Fruit fly (Drosophila melanogaster) whole organism, embryonic: ENCODE results near the gene CG7156.

Experiments used
- Abd-B ChIP-seq: fragments of 200-800 bp; sonication (Bioruptor generic); optimal IDR thresholded peaks from 2 replicates; lab custom pipeline; 2018; ENCODE audit warnings: missing biosample characterization, mild to moderate bottlenecking, missing genetic modification characterization, moderate library complexity
- Atf6 ChIP-seq: fragments of 200-800 bp; sonication (Bioruptor generic); IDR thresholded peaks from 2 replicates; pipeline ENCODE4 v1.3.6; 2022; ENCODE audit warnings: missing biosample characterization, missing genetic modification characterization
- B-H1 ChIP-seq: fragments of 200-800 bp; sonication (Bioruptor generic); IDR thresholded peaks from 3 replicates; pipeline ENCODE4 v1.3.6; 2022; ENCODE audit warnings: missing biosample characterization, missing genetic modification characterization
- B-H2 ChIP-seq: fragments of 200-800 bp; sonication (Bioruptor generic); optimal IDR thresholded peaks from 2 replicates; lab custom pipeline; 2018; ENCODE audit warnings: missing biosample characterization, mild to moderate bottlenecking, missing genetic modification characterization
- CG13123 ChIP-seq: fragments of 200-800 bp; sonication (Bioruptor generic); optimal IDR thresholded peaks from 2 replicates; lab custom pipeline; 2016; ENCODE audit warnings: missing biosample characterization, missing genetic modification characterization
- CG13894 ChIP-seq: fragments of 200-800 bp; sonication (Bioruptor generic); optimal IDR thresholded peaks from 3 replicates; lab custom pipeline; 2018; ENCODE audit warnings: missing biosample characterization, mild to moderate bottlenecking, missing genetic modification characterization, moderate library complexity
- CG15269 ChIP-seq: fragments of 200-800 bp; sonication (Bioruptor generic); optimal IDR thresholded peaks from 2 replicates; lab custom pipeline; 2018; ENCODE audit warnings: missing biosample characterization, mild to moderate bottlenecking, missing genetic modification characterization, moderate library complexity
- CG15696 ChIP-seq: fragments of 200-800 bp; sonication (Bioruptor generic); optimal IDR thresholded peaks from 2 replicates; lab custom pipeline; 2019; ENCODE audit warnings: missing biosample characterization, mild to moderate bottlenecking, missing genetic modification characterization, moderate library complexity
- CG1603 ChIP-seq: fragments of 200-800 bp; sonication (Bioruptor generic); optimal IDR thresholded peaks from 2 replicates; lab custom pipeline; 2019; ENCODE audit warnings: missing biosample characterization, mild to moderate bottlenecking, missing genetic modification characterization, moderate library complexity
- CG17802 ChIP-seq: fragments of 200-800 bp; sonication (Bioruptor generic); optimal IDR thresholded peaks from 2 replicates; lab custom pipeline; 2018; ENCODE audit warnings: missing biosample characterization, mild to moderate bottlenecking, missing genetic modification characterization, moderate library complexity
- CG18011 ChIP-seq: fragments of 200-800 bp; sonication (Bioruptor generic); optimal IDR thresholded peaks from 2 replicates; lab custom pipeline; 2017; ENCODE audit warnings: missing biosample characterization, missing genetic modification characterization, mild to moderate bottlenecking, moderate library complexity, missing genotype
- CG1832 ChIP-seq: fragments of 200-800 bp; sonication (Bioruptor generic); optimal IDR thresholded peaks from 2 replicates; lab custom pipeline; 2017; ENCODE audit warnings: missing biosample characterization, mild to moderate bottlenecking, missing genetic modification characterization, inconsistent platforms
- CG2712 ChIP-seq: fragments of 200-800 bp; optimal IDR thresholded peaks from 3 replicates; lab custom pipeline; 2019; ENCODE audit warnings: missing biosample characterization, mild to moderate bottlenecking, missing genetic modification characterization, moderate library complexity
- CG31365 ChIP-seq: fragments of 200-800 bp; sonication (Bioruptor generic); optimal IDR thresholded peaks from 2 replicates; lab custom pipeline; 2018; ENCODE audit warnings: missing biosample characterization, mild to moderate bottlenecking, missing genetic modification characterization
- CG3407 ChIP-seq: fragments of 200-800 bp; sonication (Bioruptor generic); optimal IDR thresholded peaks from 2 replicates; lab custom pipeline; 2018; ENCODE audit warnings: missing biosample characterization, mild to moderate bottlenecking, missing genetic modification characterization
- CG3726 ChIP-seq: fragments of 200-800 bp; sonication (Bioruptor generic); IDR thresholded peaks from 3 replicates; pipeline ENCODE4, ENCODE4 v1.3.6; 2022; ENCODE audit warnings: missing biosample characterization, missing genetic modification characterization
- CG5245 ChIP-seq: fragments of 200-800 bp; sonication (Bioruptor generic); optimal IDR thresholded peaks from 3 replicates; lab custom pipeline; 2016; ENCODE audit warnings: missing biosample characterization, missing genetic modification characterization
- CG7786 ChIP-seq: fragments of 200-800 bp; sonication (Bioruptor generic); optimal IDR thresholded peaks from 2 replicates; lab custom pipeline; 2016; ENCODE audit warnings: missing biosample characterization, missing genetic modification characterization
- CG8359 ChIP-seq: fragments of 200-800 bp; sonication (Bioruptor generic); optimal IDR thresholded peaks from 2 replicates; lab custom pipeline; 2017; ENCODE audit warnings: missing biosample characterization, mild to moderate bottlenecking, missing genetic modification characterization, borderline replicate concordance
- Camta ChIP-seq: fragments of 200-800 bp; sonication (Bioruptor generic); optimal IDR thresholded peaks from 2 replicates; lab custom pipeline; 2016; ENCODE audit warnings: missing biosample characterization, missing genetic modification characterization
- CrebB ChIP-seq: fragments of 200-800 bp; sonication (Bioruptor generic); optimal IDR thresholded peaks from 3 replicates; lab custom pipeline; 2018; ENCODE audit warnings: missing biosample characterization, mild to moderate bottlenecking, missing genetic modification characterization
- Dp ChIP-seq: fragments of 200-800 bp; sonication (Bioruptor generic); optimal IDR thresholded peaks from 2 replicates; lab custom pipeline; 2018; ENCODE audit warnings: missing biosample characterization, mild to moderate bottlenecking, missing genetic modification characterization, moderate library complexity
- Dref ChIP-seq: fragments of 200-800 bp; sonication (Bioruptor generic); IDR thresholded peaks from 2 replicates; pipeline ENCODE4 v1.3.6; 2022; ENCODE audit warnings: missing biosample characterization, missing genetic modification characterization
- E2f2 ChIP-seq: fragments of 200-800 bp; sonication (Bioruptor generic); IDR thresholded peaks from 2 replicates; pipeline ENCODE4 v1.3.6; 2022; ENCODE audit warnings: missing biosample characterization, missing genetic modification characterization
- ERR ChIP-seq: fragments of 200-800 bp; sonication (Bioruptor generic); optimal IDR thresholded peaks from 2 replicates; lab custom pipeline; 2016; ENCODE audit warnings: missing biosample characterization, missing genetic modification characterization
- Fer1 ChIP-seq: fragments of 200-800 bp; sonication (Bioruptor generic); optimal IDR thresholded peaks from 2 replicates; lab custom pipeline; 2017; ENCODE audit warnings: missing biosample characterization, mild to moderate bottlenecking, missing genetic modification characterization
- HLH4C ChIP-seq: fragments of 200-800 bp; sonication (Bioruptor generic); IDR thresholded peaks from 3 replicates; pipeline ENCODE4 v1.3.6; 2022; ENCODE audit warnings: missing biosample characterization, missing genetic modification characterization; ENCODE audit not compliant: partially characterized antibody
- Hand ChIP-seq: fragments of 200-800 bp; sonication (Bioruptor generic); optimal IDR thresholded peaks from 2 replicates; lab custom pipeline; 2017; ENCODE audit warnings: mild to moderate bottlenecking, missing biosample characterization, missing genetic modification reagents, missing genetic modification characterization
- Hey ChIP-seq: fragments of 200-800 bp; sonication (Bioruptor generic); optimal IDR thresholded peaks from 3 replicates; lab custom pipeline; 2018; ENCODE audit warnings: missing biosample characterization, mild to moderate bottlenecking, missing genetic modification characterization
- Med ChIP-seq: fragments of 200-800 bp; sonication (Bioruptor generic); peaks from one replicate; lab custom pipeline; 2016; ENCODE audit warnings: missing biosample characterization, missing genetic modification characterization, mild to moderate bottlenecking, inconsistent platforms, moderate library complexity
- NFAT ChIP-seq: fragments of 200-800 bp; sonication (Bioruptor generic); IDR thresholded peaks from 2 replicates; pipeline ENCODE4 v1.3.6; 2022; ENCODE audit warnings: missing biosample characterization, missing genetic modification characterization
- Oaz ChIP-seq: fragments of 200-800 bp; sonication (Bioruptor generic); IDR thresholded peaks from 2 replicates; pipeline ENCODE4 v1.3.6; 2022; ENCODE audit warnings: missing biosample characterization, missing genetic modification characterization
- PHDP ChIP-seq: fragments of 200-800 bp; sonication (Bioruptor generic); optimal IDR thresholded peaks from 3 replicates; lab custom pipeline; 2018; ENCODE audit warnings: missing biosample characterization, mild to moderate bottlenecking, missing genetic modification characterization, moderate library complexity
- Xrp1 ChIP-seq: fragments of 200-800 bp; sonication (Bioruptor generic); IDR thresholded peaks from 2 replicates; pipeline ENCODE4 v1.3.6; 2022; ENCODE audit warnings: missing biosample characterization, missing genetic modification characterization
- da ChIP-seq: fragments of 200-800 bp; sonication (Bioruptor generic); optimal IDR thresholded peaks from 2 replicates; lab custom pipeline; 2016; ENCODE audit warnings: missing biosample characterization, missing genetic modification characterization
- dan ChIP-seq: fragments of 200-800 bp; sonication (Bioruptor generic); IDR thresholded peaks from 2 replicates; pipeline ENCODE4 v1.3.6; 2022; ENCODE audit warnings: missing biosample characterization, missing genetic modification characterization
- exex ChIP-seq: fragments of 200-800 bp; sonication (Bioruptor generic); optimal IDR thresholded peaks from 4 replicates; lab custom pipeline; 2018; ENCODE audit warnings: missing biosample characterization, mild to moderate bottlenecking, missing genetic modification characterization, moderate library complexity
- fru ChIP-seq: fragments of >200 bp; optimal IDR thresholded peaks from 2 replicates; lab custom pipeline; 2017
- gsb-n ChIP-seq: fragments of 200-800 bp; sonication (Bioruptor generic); optimal IDR thresholded peaks from 3 replicates; lab custom pipeline; 2018; ENCODE audit warnings: missing biosample characterization, mild to moderate bottlenecking, missing genetic modification characterization
- lmd ChIP-seq: fragments of 200-800 bp; sonication (Bioruptor generic); IDR thresholded peaks from 2 replicates; pipeline ENCODE4 v1.3.6; 2022; ENCODE audit warnings: missing biosample characterization, missing genetic modification characterization
- luna ChIP-seq: fragments of 200-800 bp; sonication (Bioruptor generic); optimal IDR thresholded peaks from 2 replicates; lab custom pipeline; 2016; ENCODE audit warnings: missing biosample characterization, missing genetic modification characterization
- nmo ChIP-seq: fragments of 200-800 bp; sonication (Bioruptor generic); optimal IDR thresholded peaks from 2 replicates; lab custom pipeline; 2018; ENCODE audit warnings: missing biosample characterization, mild to moderate bottlenecking, missing genetic modification characterization, moderate library complexity
- org-1 ChIP-seq: fragments of 200-800 bp; sonication (Bioruptor generic); optimal IDR thresholded peaks from 2 replicates; lab custom pipeline; 2017; ENCODE audit warnings: missing biosample characterization, missing genetic modification characterization
- pfk ChIP-seq: fragments of 200-800 bp; sonication (Bioruptor generic); optimal IDR thresholded peaks from 2 replicates; lab custom pipeline; 2018; ENCODE audit warnings: missing biosample characterization, mild to moderate bottlenecking, missing genetic modification characterization, moderate library complexity
- ro ChIP-seq: fragments of 200-800 bp; sonication (Bioruptor generic); IDR thresholded peaks from 2 replicates; pipeline ENCODE4 v1.3.6; 2022; ENCODE audit warnings: missing biosample characterization, missing genetic modification characterization
- schlank ChIP-seq: fragments of 200-800 bp; sonication (Bioruptor generic); optimal IDR thresholded peaks from 2 replicates; lab custom pipeline; 2018; ENCODE audit warnings: missing biosample characterization, mild to moderate bottlenecking, missing genetic modification characterization
- sim ChIP-seq: fragments of 200-800 bp; sonication (Bioruptor generic); IDR thresholded peaks from 2 replicates; pipeline ENCODE4 v1.3.6; 2022; ENCODE audit warnings: missing biosample characterization, missing genetic modification characterization
- slbo ChIP-seq: fragments of 200-800 bp; sonication (Bioruptor generic); IDR thresholded peaks from 2 replicates; pipeline ENCODE4 v1.3.6; 2022; ENCODE audit warnings: missing biosample characterization, missing genetic modification characterization
- vnd ChIP-seq: fragments of 200-800 bp; sonication (Bioruptor generic); IDR thresholded peaks from 3 replicates; pipeline ENCODE4 v1.3.6; 2022; ENCODE audit warnings: missing biosample characterization, missing genetic modification characterization; ENCODE audit not compliant: partially characterized antibody
- yki ChIP-seq: fragments of >200 bp; optimal IDR thresholded peaks from 3 replicates; lab custom pipeline; 2018
- zf30C ChIP-seq: fragments of 200-800 bp; sonication (Bioruptor generic); optimal IDR thresholded peaks from 3 replicates; lab custom pipeline; 2018; ENCODE audit warnings: missing biosample characterization, mild to moderate bottlenecking, missing genetic modification characterization
- zfh1 ChIP-seq: fragments of 200-800 bp; sonication (Bioruptor generic); IDR thresholded peaks from 3 replicates; pipeline ENCODE4 v1.3.6; 2022; ENCODE audit warnings: missing biosample characterization, missing genetic modification characterization

Gene CG7156

DNA sequence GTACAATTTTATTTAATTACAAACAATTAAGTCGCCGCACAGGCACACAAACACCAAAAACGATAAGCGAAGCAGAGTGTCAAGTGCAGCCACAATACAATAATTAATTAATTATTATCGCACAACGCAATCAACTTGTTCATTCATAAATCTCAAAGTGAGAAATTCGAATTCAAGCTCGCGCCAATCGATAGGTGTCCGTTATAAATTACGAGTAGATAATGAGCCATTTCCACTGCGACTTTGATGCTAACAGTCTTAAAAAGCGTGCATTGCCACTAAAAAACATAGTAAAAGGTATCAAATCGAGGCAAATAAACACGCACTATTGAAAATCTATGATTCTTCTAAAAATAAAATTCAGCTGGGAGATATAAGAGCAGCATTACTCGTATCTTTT lies 11.7 kb downstream of the CG7156 start (continued):
- TF ChIP-seq CrebB (tag; lab: Kevin White, UChicago) (no peak), org-1 (no peak), Oaz (GFP tag; lab: Robert Waterston, UW) (no peak), lmd (GFP tag; lab: Robert Waterston, UW) (no peak), CG8359 (GFP tag; lab: Kevin White, UChicago) (no peak), CG17802 (tag; lab: Kevin White, UChicago) (peak; percentile 86), dan (GFP tag; lab: Robert Waterston, UW) (no peak), schlank (tag; lab: Kevin White, UChicago) (no peak), CG1832 (GFP tag; lab: Kevin White, UChicago) (no peak), fru (lab: Kevin White, UChicago) (no peak), ro (GFP tag; lab: Robert Waterston, UW) (no peak), zf30C (GFP tag; lab: Kevin White, UChicago) (no peak), yki (lab: Kevin White, UChicago) (no peak), Hand (no peak), E2f2 (GFP tag; lab: Robert Waterston, UW) (peak; percentile 51; the same call in 1 of the 2 replicates), NFAT (GFP tag; lab: Robert Waterston, UW) (no peak), HLH4C (GFP tag; lab: Robert Waterston, UW) (0 out of 3 replicates have a peak, but pooled peaks have one; percentile 25), Atf6 (no peak), gsb-n (tag; lab: Kevin White, UChicago) (no peak), CG2712 (tag; lab: Kevin White, UChicago) (no peak), Xrp1 (no peak), PHDP (tag; lab: Kevin White, UChicago) (no peak), Med (GFP tag; lab: Kevin White, UChicago) (peak; percentile 50), CG3407 (GFP tag; lab: Kevin White, UChicago) (no peak), Fer1 (no peak), slbo (GFP tag; lab: Robert Waterston, UW) (no peak), vnd (GFP tag; lab: Robert Waterston, UW) (no peak), Camta (GFP tag; lab: Kevin White, UChicago) (no peak), CG15696 (tag; lab: Kevin White, UChicago) (no peak), CG13123 (GFP tag; lab: Kevin White, UChicago) (no peak), Dref (GFP tag; lab: Robert Waterston, UW) (peak; percentile 46; the same call in 1 of the 2 replicates), CG3726 (no peak), zfh1 (GFP tag; lab: Robert Waterston, UW) (no peak), B-H1 (GFP tag; lab: Robert Waterston, UW) (no peak), CG1603 (tag; lab: Kevin White, UChicago) (peak; percentile 26), CG13894 (tag; lab: Kevin White, UChicago) (no peak), ERR (GFP tag; lab: Kevin White, UChicago) (no peak), exex (tag; lab: Kevin White, UChicago) (peak; percentile 9), B-H2 (GFP tag; lab: Kevin White, UChicago) (no peak), Dp (peak; percentile 60), da (GFP tag; lab: Kevin White, UChicago) (no peak), CG5245 (no peak), Abd-B (GFP tag; lab: Kevin White, UChicago) (no peak), CG7786 (no peak), sim (no peak), CG18011 (no peak), Hey (tag; lab: Kevin White, UChicago) (no peak), nmo (GFP tag; lab: Kevin White, UChicago) (no peak), luna (GFP tag; lab: Kevin White, UChicago) (no peak), CG31365 (tag; lab: Kevin White, UChicago) (no peak), pfk (GFP tag; lab: Kevin White, UChicago) (no peak), CG15269 (tag; lab: Kevin White, UChicago) (no peak)
